Worm (Caenorhabditis elegans): ENCODE measurements around the gene H43I07.4.

The H43I07.4 gene

DNA sequence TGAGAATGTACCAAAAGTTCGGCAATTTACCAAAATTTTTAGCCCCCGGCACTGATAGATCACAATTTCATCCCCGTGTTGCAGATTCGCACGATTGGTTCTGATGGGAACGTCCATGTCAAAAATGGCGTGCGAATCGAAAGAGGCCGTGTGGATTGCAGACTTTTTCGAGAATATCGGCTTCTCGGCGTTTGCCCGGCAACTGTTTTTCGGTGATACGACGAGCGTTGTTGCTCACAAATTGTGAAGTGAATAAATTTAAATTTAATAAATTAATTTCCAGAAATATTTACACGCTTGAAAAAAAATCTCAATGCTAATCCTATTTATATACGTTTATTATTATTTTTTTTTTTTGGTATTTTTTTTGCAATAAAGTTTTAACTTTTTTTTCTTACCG lies 26.3 kb upstream of the H43I07.4 start:
- TF ChIP-seq elt-1 (tag; optimal IDR thresholded peaks at IDR 0.05; ENCODE audit: borderline replicate concordance, insufficient read depth) (no peak), cnd-1 (tag; optimal IDR thresholded peaks at IDR 0.05) (no peak), sem-2 (GFP tag; optimal IDR thresholded peaks at IDR 0.05) (no peak), ceh-43 (GFP tag; optimal IDR thresholded peaks at IDR 0.05) (no peak), lin-32 (GFP tag; optimal IDR thresholded peaks at IDR 0.05) (no peak), zip-8 (tag; optimal IDR thresholded peaks at IDR 0.05) (no peak), flh-1 (GFP tag; optimal IDR thresholded peaks at IDR 0.05) (no peak), lsy-2 (tag; optimal IDR thresholded peaks at IDR 0.05) (no peak), ham-2 (GFP tag; optimal IDR thresholded peaks at IDR 0.05) (no peak), lin-13 (tag; optimal IDR thresholded peaks at IDR 0.05) (no peak), unc-62 (GFP tag; optimal IDR thresholded peaks at IDR 0.05) (no peak), nhr-28 (tag; optimal IDR thresholded peaks at IDR 0.05) (no peak), unc-39 (tag; optimal IDR thresholded peaks at IDR 0.05) (no peak), mls-2 (tag; optimal IDR thresholded peaks at IDR 0.05) (no peak), M03D4.4 (tag; optimal IDR thresholded peaks at IDR 0.05) (no peak)

DNA sequence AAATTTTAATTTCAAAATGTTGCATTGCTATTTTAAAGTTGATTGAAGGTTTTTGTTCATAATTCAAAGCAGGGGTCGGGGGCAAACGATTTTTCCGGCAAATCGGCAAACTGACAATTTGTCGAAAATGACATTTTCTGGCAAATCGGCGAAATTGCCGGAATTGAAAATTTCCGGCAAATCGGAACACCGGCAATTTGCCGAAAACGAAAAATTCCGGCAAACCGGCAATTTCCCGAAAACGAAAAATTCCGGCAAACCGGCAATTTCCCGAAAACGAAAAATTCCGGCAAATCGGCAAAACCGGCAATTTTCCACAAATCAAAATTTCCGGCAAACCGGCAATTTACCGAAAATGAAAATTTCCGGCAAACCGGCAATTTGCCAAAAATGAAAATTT lies 25.7 kb upstream of the H43I07.4 start:
- no peak for TF ChIP-seq ceh-43 (GFP tag; optimal IDR thresholded peaks at IDR 0.05)
- no peak for TF ChIP-seq flh-1 (GFP tag; optimal IDR thresholded peaks at IDR 0.05)
- TF ChIP-seq ceh-83 (GFP tag; optimal IDR thresholded peaks at IDR 0.05) = no peak
- TF ChIP-seq snpc-4 (tag; optimal IDR thresholded peaks at IDR 0.05) = no peak
- no peak for TF ChIP-seq zip-8 (tag; optimal IDR thresholded peaks at IDR 0.05)
- TF ChIP-seq lin-13 (tag; optimal IDR thresholded peaks at IDR 0.05) = no peak
- no peak for TF ChIP-seq ces-1 (GFP tag; optimal IDR thresholded peaks at IDR 0.05)
- TF ChIP-seq pha-4 (tag; optimal IDR thresholded peaks at IDR 0.05) = no peak
- no peak for TF ChIP-seq tbx-8 (GFP tag; optimal IDR thresholded peaks at IDR 0.05)
- no peak for TF ChIP-seq mep-1 (tag; optimal IDR thresholded peaks at IDR 0.05)
- no peak for TF ChIP-seq mab-5 (tag; optimal IDR thresholded peaks at IDR 0.05)
- TF ChIP-seq ceh-39 (tag; optimal IDR thresholded peaks at IDR 0.05) = no peak
- no peak for TF ChIP-seq nhr-237 (tag; optimal IDR thresholded peaks at IDR 0.05)
- no peak for TF ChIP-seq nhr-28 (tag; optimal IDR thresholded peaks at IDR 0.05)
- no peak for TF ChIP-seq mls-2 (tag; optimal IDR thresholded peaks at IDR 0.05)
- no peak for TF ChIP-seq unc-39 (tag; optimal IDR thresholded peaks at IDR 0.05)
- TF ChIP-seq unc-62 (GFP tag; optimal IDR thresholded peaks at IDR 0.05) = no peak
- no peak for TF ChIP-seq nhr-76 (tag; optimal IDR thresholded peaks at IDR 0.05)
- no peak for TF ChIP-seq elt-3 (tag; optimal IDR thresholded peaks at IDR 0.05)
- no peak for TF ChIP-seq sptf-1 (tag; optimal IDR thresholded peaks at IDR 0.05)

- no peak for TF ChIP-seq tbx-8 (GFP tag; optimal IDR thresholded peaks at IDR 0.05)
- no peak for TF ChIP-seq lsy-2 (tag; optimal IDR thresholded peaks at IDR 0.05)
- peak; percentile 43 for TF ChIP-seq sptf-1 (tag; optimal IDR thresholded peaks at IDR 0.05)
- no peak for TF ChIP-seq lin-13 (tag; optimal IDR thresholded peaks at IDR 0.05)
- TF ChIP-seq ceh-83 (GFP tag; optimal IDR thresholded peaks at IDR 0.05) = no peak
- no peak for TF ChIP-seq unc-39 (tag; optimal IDR thresholded peaks at IDR 0.05)
- TF ChIP-seq lin-32 (GFP tag; optimal IDR thresholded peaks at IDR 0.05) = no peak
- no peak for TF ChIP-seq ceh-39 (tag; optimal IDR thresholded peaks at IDR 0.05)
- TF ChIP-seq cnd-1 (tag; optimal IDR thresholded peaks at IDR 0.05) = peak; percentile 18
- TF ChIP-seq flh-1 (GFP tag; optimal IDR thresholded peaks at IDR 0.05) = no peak
- TF ChIP-seq unc-62 (GFP tag; optimal IDR thresholded peaks at IDR 0.05) = no peak
- no peak for TF ChIP-seq M03D4.4 (tag; optimal IDR thresholded peaks at IDR 0.05)
- no peak for TF ChIP-seq nhr-12 (tag; optimal IDR thresholded peaks at IDR 0.05)
- TF ChIP-seq mls-2 (tag; optimal IDR thresholded peaks at IDR 0.05) = peak; percentile 59
- peak; percentile 90 for TF ChIP-seq ces-1 (GFP tag; optimal IDR thresholded peaks at IDR 0.05)
- TF ChIP-seq zip-8 (tag; optimal IDR thresholded peaks at IDR 0.05) = no peak
- peak; percentile 1 for TF ChIP-seq mep-1 (tag; optimal IDR thresholded peaks at IDR 0.05)
- no peak for TF ChIP-seq bed-3 (GFP tag; optimal IDR thresholded peaks at IDR 0.05)
- peak; percentile 24 for TF ChIP-seq unc-120 (tag; optimal IDR thresholded peaks at IDR 0.05; ENCODE audit: poor library complexity, severe bottlenecking)
- no peak for TF ChIP-seq hlh-1 (tag; optimal IDR thresholded peaks at IDR 0.05)
- TF ChIP-seq nhr-28 (tag; optimal IDR thresholded peaks at IDR 0.05) = no peak
Observed at ce11 chrV:4192688-4193471, 23.1 kb upstream of the H43I07.4 start.

- TF ChIP-seq pha-4 (tag; optimal IDR thresholded peaks at IDR 0.05) = peak; percentile 76
- TF ChIP-seq mab-5 (tag; optimal IDR thresholded peaks at IDR 0.05) = no peak
- TF ChIP-seq mep-1 (tag; optimal IDR thresholded peaks at IDR 0.05) = peak; percentile 83
- TF ChIP-seq ceh-83 (GFP tag; optimal IDR thresholded peaks at IDR 0.05) = no peak
- TF ChIP-seq M03D4.4 (tag; optimal IDR thresholded peaks at IDR 0.05) = peak; percentile 74
- peak; percentile 34 for TF ChIP-seq ceh-39 (tag; optimal IDR thresholded peaks at IDR 0.05)
- TF ChIP-seq unc-62 (GFP tag; optimal IDR thresholded peaks at IDR 0.05) = peak; percentile 11
- TF ChIP-seq sem-2 (GFP tag; optimal IDR thresholded peaks at IDR 0.05) = peak; percentile 3
- no peak for TF ChIP-seq snpc-4 (tag; optimal IDR thresholded peaks at IDR 0.05)
- TF ChIP-seq unc-39 (tag; optimal IDR thresholded peaks at IDR 0.05) = no peak
- TF ChIP-seq nhr-2 (tag; optimal IDR thresholded peaks at IDR 0.05) = no peak
- no peak for TF ChIP-seq lin-32 (GFP tag; optimal IDR thresholded peaks at IDR 0.05)
- TF ChIP-seq blmp-1 (tag; optimal IDR thresholded peaks at IDR 0.05) = no peak
- TF ChIP-seq nhr-237 (tag; optimal IDR thresholded peaks at IDR 0.05) = peak; percentile 67
- no peak for TF ChIP-seq nhr-12 (tag; optimal IDR thresholded peaks at IDR 0.05)
- no peak for TF ChIP-seq nhr-28 (tag; optimal IDR thresholded peaks at IDR 0.05)
- peak; percentile 78 for TF ChIP-seq sptf-1 (tag; optimal IDR thresholded peaks at IDR 0.05)
- TF ChIP-seq ztf-11 (tag; optimal IDR thresholded peaks at IDR 0.05) = no peak
- peak; percentile 34 for TF ChIP-seq ces-1 (GFP tag; optimal IDR thresholded peaks at IDR 0.05)
- TF ChIP-seq bed-3 (GFP tag; optimal IDR thresholded peaks at IDR 0.05) = no peak
- TF ChIP-seq nhr-76 (tag; optimal IDR thresholded peaks at IDR 0.05) = peak; percentile 5
- peak; percentile 66 for TF ChIP-seq cnd-1 (tag; optimal IDR thresholded peaks at IDR 0.05)
- no peak for TF ChIP-seq zip-8 (tag; optimal IDR thresholded peaks at IDR 0.05)
- TF ChIP-seq mls-2 (tag; optimal IDR thresholded peaks at IDR 0.05) = peak; percentile 69
- no peak for TF ChIP-seq flh-1 (GFP tag; optimal IDR thresholded peaks at IDR 0.05)
- TF ChIP-seq drap-1 (GFP tag; optimal IDR thresholded peaks at IDR 0.05) = peak; percentile 63
- peak; percentile 92 for TF ChIP-seq ham-2 (GFP tag; optimal IDR thresholded peaks at IDR 0.05)
- TF ChIP-seq elt-1 (tag; optimal IDR thresholded peaks at IDR 0.05; ENCODE audit: borderline replicate concordance, insufficient read depth) = no peak
- TF ChIP-seq hlh-1 (tag; optimal IDR thresholded peaks at IDR 0.05) = peak; percentile 8
- peak; percentile 3 for TF ChIP-seq tbx-8 (GFP tag; optimal IDR thresholded peaks at IDR 0.05)
Observed at ce11 chrV:4194587-4195211, 21.3 kb upstream of the H43I07.4 start, which contains the start of gene Y45G5AM.9. Gene Y45G5AM.9, minus strand, starts transcription at chrV:4194637.
